Worm (Caenorhabditis elegans): ENCODE data around the gene scvp-1.

Gene scvp-1

DNA sequence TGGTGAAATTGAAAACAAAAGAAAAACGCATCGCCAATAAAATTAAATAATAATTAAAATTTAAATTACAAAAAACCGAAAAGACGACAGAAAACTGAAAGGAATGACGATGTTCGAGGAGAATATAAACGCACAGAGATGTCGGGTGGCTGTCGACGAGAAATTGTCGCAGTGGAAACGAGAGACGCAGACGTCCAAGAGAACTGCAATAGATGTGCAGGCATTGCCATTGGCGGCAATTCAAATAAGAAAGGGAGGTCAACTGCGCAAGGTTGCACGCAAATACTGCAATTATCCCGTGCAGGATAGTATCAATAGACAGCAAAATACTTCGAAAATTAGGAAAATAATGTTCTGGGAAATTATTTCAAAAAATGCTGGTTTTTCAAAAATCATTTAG, 33.9 kb downstream of the scvp-1 start (continued):
- TF ChIP-seq zip-11 (GFP tag; IDR thresholded peaks at IDR 0.05) (0 out of 2 replicates have a peak, but pooled peaks have one; percentile 12), tra-1 (GFP tag; IDR thresholded peaks at IDR 0.05) (peak; percentile 98), fos-1 (tag; optimal IDR thresholded peaks at IDR 0.05) (peak; percentile 11), fkh-10 (GFP tag; optimal IDR thresholded peaks at IDR 0.05) (peak; percentile 95), daf-12 (tag; optimal IDR thresholded peaks at IDR 0.05) (no peak), pqm-1 (tag; optimal IDR thresholded peaks at IDR 0.05) (peak; percentile 87), T26A8.4 (GFP tag; IDR thresholded peaks at IDR 0.05) (peak; percentile 98), Y48G9A.11 (GFP tag; IDR thresholded peaks at IDR 0.05) (peak; percentile 93), lim-7 (GFP tag; IDR thresholded peaks at IDR 0.05) (peak; percentile 52; the same call in 1 of the 2 replicates), ZK546.5 (tag; optimal IDR thresholded peaks at IDR 0.05) (peak; percentile 97 to 100), zip-2 (tag; optimal IDR thresholded peaks at IDR 0.05) (peak; percentile 91), nhr-25 (tag; optimal IDR thresholded peaks at IDR 0.05; ENCODE audit: borderline replicate concordance, insufficient read depth) (peak; percentile 98)

DNA sequence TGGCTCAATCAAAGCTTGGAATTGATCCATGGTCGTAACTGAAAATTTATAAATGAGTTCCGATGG, 34.1 kb downstream of the scvp-1 start, which contains the start of gene sec-61.G:
Gene sec-61.G (minus strand): TSS at position 38 of the 66 bp plus-strand sequence.
- TF ChIP-seq lin-29 (GFP tag; IDR thresholded peaks at IDR 0.05) (no peak), hif-1 (tag; optimal IDR thresholded peaks at IDR 0.05) (no peak), attf-4 (tag; optimal IDR thresholded peaks at IDR 0.05) (no peak), arid-1 (GFP tag; conservative IDR thresholded peaks at IDR 0.05) (no peak), ceh-62 (tag; optimal IDR thresholded peaks at IDR 0.05) (no peak), duxl-1 (tag; optimal IDR thresholded peaks at IDR 0.05; ENCODE audit: poor library complexity) (no peak), zag-1 (tag; optimal IDR thresholded peaks at IDR 0.05) (no peak), fkh-10 (GFP tag; optimal IDR thresholded peaks at IDR 0.05) (no peak), D1046.2 (GFP tag; IDR thresholded peaks at IDR 0.05) (no peak), ceh-44 (GFP tag; IDR thresholded peaks at IDR 0.05) (no peak), spr-3 (GFP tag; optimal IDR thresholded peaks at IDR 0.05) (no peak), mxl-3 (GFP tag; optimal IDR thresholded peaks at IDR 0.05) (no peak), ama-1 (optimal IDR thresholded peaks at IDR 0.05) (no peak)

DNA sequence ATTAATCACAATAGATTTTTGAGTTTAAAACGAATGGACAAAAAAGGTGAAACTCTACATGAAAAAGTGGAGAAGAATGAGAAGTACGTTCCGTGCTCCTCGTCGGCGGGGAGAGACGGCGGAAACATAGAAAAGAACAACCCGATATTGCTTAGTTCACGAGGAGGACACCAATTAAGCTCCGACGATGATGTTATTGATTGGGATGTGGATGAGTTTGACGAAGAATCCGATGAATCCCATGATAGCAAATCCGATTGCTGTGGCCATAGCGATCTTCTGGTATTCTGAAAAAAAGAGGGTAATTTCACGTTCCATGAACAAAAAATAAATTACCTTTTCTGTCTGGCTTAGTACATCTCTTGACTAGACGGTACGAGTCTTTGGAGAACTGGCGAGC, 34.4 kb downstream of the scvp-1 start:
- TF ChIP-seq lin-29 (GFP tag; IDR thresholded peaks at IDR 0.05) (no peak), F26F4.8 (GFP tag; conservative IDR thresholded peaks at IDR 0.05) (no peak), sdz-12 (GFP tag; optimal IDR thresholded peaks at IDR 0.05) (no peak), hlh-30 (tag; optimal IDR thresholded peaks at IDR 0.05; ENCODE audit: insufficient read depth) (no peak), gei-8 (GFP tag; optimal IDR thresholded peaks at IDR 0.05) (no peak), ama-1 (optimal IDR thresholded peaks at IDR 0.05) (no peak), lin-15B (tag; optimal IDR thresholded peaks at IDR 0.05) (no peak), daf-12 (tag; optimal IDR thresholded peaks at IDR 0.05) (no peak), php-3 (GFP tag; IDR thresholded peaks at IDR 0.05) (no peak), T26A8.4 (GFP tag; IDR thresholded peaks at IDR 0.05) (no peak)

DNA sequence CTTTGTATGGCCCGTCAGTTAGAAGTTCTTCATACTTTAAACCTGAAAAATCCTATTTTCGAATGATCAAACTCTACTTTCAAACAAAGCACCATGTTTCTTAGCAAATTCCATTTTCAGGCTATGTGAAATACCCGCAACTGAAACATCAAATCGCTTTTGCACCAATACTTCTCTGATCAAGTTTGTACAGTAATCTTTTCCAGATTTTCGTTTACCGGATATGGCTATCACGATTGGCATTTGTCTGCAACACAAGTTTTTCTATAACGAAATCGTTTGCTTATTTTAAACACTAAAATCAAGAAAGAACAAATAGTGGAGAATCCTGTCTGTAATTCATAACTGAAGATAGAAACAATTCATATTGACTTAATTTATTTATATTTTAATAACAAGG, 34.8 kb downstream of the scvp-1 start, which contains the start of gene F32D8.13:
Gene F32D8.13 (minus strand): TSS at position 249 of the 400 bp plus-strand sequence.
- peak in 1 of 2 experiments; percentile 31 for TF ChIP-seq lsy-2 (tag; optimal IDR thresholded peaks at IDR 0.05)
- 0 out of 2 replicates have a peak, but pooled peaks have one; percentile 6 for TF ChIP-seq nhr-42 (GFP tag; IDR thresholded peaks at IDR 0.05)
- no peak for TF ChIP-seq daf-16 (GFP tag; optimal IDR thresholded peaks at IDR 0.05)
- peak; percentile 13 for TF ChIP-seq daf-16 (tag; optimal IDR thresholded peaks at IDR 0.05)
- no peak for TF ChIP-seq zfp-2 (tag; optimal IDR thresholded peaks at IDR 0.05)
- no peak for TF ChIP-seq Y48G9A.11 (GFP tag; IDR thresholded peaks at IDR 0.05)
- no peak for TF ChIP-seq ceh-62 (tag; optimal IDR thresholded peaks at IDR 0.05)
- TF ChIP-seq unc-62 (GFP tag; optimal IDR thresholded peaks at IDR 0.05 in 1 of 2): no peak
- TF ChIP-seq unc-62 (tag; optimal IDR thresholded peaks at IDR 0.05): no peak
- TF ChIP-seq aha-1 (tag): peak; percentile 58
- no peak for TF ChIP-seq nhr-111 (GFP tag; optimal IDR thresholded peaks at IDR 0.05)
- no peak for TF ChIP-seq Y105C5A.15 (GFP tag; IDR thresholded peaks at IDR 0.05)
- peak; percentile 52 for TF ChIP-seq ama-1 (optimal IDR thresholded peaks at IDR 0.05)
- peak; percentile 28; the same call in 1 of the 2 replicates for TF ChIP-seq lin-38 (GFP tag; IDR thresholded peaks at IDR 0.05)
- TF ChIP-seq dve-1 (tag; optimal IDR thresholded peaks at IDR 0.05; ENCODE audit: insufficient read depth): no peak
- TF ChIP-seq attf-4 (tag; optimal IDR thresholded peaks at IDR 0.05): no peak
- no peak for TF ChIP-seq dmd-8 (GFP tag; IDR thresholded peaks at IDR 0.05)
- peak; percentile 45 for TF ChIP-seq T26A8.4 (GFP tag; IDR thresholded peaks at IDR 0.05)
- no peak for TF ChIP-seq unc-130 (GFP tag; optimal IDR thresholded peaks at IDR 0.05)
